Fruit fly (Drosophila melanogaster): ENCODE measurements around the gene CG43773.
A peak's percentile ranks its signal among the peaks of the same experiment; 100 is the strongest.

Gene CG43773

DNA sequence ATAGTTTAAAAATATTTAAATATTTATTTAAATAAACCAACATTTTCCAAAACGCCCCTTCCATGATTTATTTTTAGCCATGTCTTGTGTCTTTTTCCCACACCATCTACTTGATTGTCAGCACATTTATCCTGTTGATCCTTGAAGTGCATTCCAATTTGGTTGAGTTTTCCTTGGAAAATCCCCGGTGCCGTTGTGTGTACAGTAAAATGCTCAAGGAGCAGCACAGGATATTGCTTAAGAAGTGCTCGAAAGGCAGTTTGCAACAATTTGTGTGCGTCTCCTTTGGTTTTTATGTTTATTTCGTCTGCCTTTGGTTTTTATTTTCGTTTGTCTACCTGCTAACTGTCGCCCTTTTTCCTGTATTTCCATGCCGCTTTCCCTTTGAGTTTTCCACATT is 26.8 kb downstream of the CG43773 start:
- no peak for TF ChIP-seq CG32121 (GFP tag; IDR thresholded peaks at IDR 0.05)
- no peak for TF ChIP-seq CG17806 (tag; optimal IDR thresholded peaks at IDR 0.05)
- TF ChIP-seq fd96Ca (GFP tag; IDR thresholded peaks at IDR 0.05), result no peak

DNA sequence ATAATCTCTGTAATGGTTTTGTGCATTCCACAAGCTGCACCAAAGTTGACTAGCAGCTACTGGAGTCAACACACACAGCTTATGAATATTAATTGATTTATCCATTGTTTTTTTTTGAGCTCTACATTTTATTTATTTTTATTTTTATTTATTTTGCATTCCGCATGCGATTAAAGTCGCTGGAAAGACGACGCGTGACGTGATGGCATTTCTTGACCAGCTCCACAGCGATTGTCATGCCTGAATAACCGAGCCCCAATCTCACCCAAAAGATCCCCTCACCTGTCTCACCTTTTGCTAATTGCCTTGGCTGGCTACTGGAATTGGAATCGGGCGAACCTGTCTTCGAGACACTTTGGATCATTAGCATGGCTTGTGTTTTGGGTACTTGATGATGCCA is 28.8 kb downstream of the CG43773 start:
- TF ChIP-seq CG9948 (tag; optimal IDR thresholded peaks at IDR 0.05), result no peak
- TF ChIP-seq CG14655 (GFP tag; optimal IDR thresholded peaks at IDR 0.05), result no peak
- TF ChIP-seq Snoo (tag; optimal IDR thresholded peaks at IDR 0.05), result no peak
- TF ChIP-seq gl (tag; optimal IDR thresholded peaks at IDR 0.05), result no peak
- TF ChIP-seq CG4496 (GFP tag; IDR thresholded peaks at IDR 0.05), result no peak
- TF ChIP-seq Pif1A (GFP tag; optimal IDR thresholded peaks at IDR 0.05), result no peak
- TF ChIP-seq rn (GFP tag; IDR thresholded peaks at IDR 0.05), result no peak
- no peak for TF ChIP-seq CG13204 (GFP tag; optimal IDR thresholded peaks at IDR 0.05)
- no peak for TF ChIP-seq fd96Ca (GFP tag; IDR thresholded peaks at IDR 0.05)

DNA sequence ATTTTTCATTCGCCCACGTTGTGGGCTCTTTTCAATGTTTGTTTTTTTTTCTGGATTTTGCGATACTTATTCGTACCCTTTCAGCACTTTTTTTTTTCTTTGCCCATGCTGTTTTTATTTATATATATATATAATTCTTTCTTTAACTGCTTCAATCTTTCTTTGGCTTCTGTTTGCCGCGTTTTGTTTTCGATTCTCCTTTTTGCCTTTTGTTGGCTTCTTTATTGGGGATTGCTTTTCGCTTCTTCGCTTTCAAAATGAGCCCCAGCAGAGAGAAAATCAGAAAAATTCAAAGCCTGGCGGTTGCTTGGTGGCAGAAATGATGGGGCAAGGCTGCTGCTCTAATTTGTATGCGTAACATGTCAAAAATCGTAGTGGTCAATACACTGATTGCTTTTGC is 29.5 kb downstream of the CG43773 start:
- no peak for TF ChIP-seq CG13204 (GFP tag; optimal IDR thresholded peaks at IDR 0.05)
- TF ChIP-seq CG10348 (GFP tag; IDR thresholded peaks at IDR 0.05), result no peak
- TF ChIP-seq CG34367 (tag; optimal IDR thresholded peaks at IDR 0.05), result no peak
- no peak for TF ChIP-seq CG14655 (GFP tag; optimal IDR thresholded peaks at IDR 0.05)
- no peak for TF ChIP-seq Pif1B (GFP tag; optimal IDR thresholded peaks at IDR 0.05)
- TF ChIP-seq EcR (GFP tag; optimal IDR thresholded peaks at IDR 0.05), result no peak

DNA sequence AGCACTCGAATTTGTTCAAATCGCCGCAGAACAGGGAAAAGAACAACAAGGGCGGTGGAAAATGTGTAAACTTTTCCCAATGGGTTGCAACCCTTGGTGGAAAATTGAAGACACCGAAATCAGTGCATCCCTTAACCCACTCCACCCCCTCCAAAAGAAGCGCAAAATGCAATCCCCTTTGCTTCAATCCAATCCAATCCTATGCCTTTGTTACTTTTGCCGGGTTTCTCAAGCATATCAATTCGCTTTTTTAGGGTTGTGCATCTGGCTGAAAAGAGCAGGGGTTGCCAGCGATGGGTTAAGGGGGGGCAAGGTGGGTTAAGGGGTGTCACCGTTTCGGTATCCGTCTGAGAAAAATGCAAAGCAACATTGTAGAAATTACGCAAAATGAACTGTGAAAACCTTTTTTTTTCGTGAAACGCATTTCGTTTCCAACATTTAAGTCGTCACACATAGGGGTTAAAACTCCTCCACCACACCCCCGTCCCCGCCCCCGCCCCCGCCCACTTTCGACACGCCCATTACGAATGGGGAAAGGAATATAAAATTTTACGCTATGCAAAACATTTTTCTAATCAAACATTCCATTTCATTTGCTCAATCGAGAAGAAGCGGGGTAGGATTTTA is 30.7 kb downstream of the CG43773 start:
- TF ChIP-seq CG8159 (tag; optimal IDR thresholded peaks at IDR 0.05), result no peak
- TF ChIP-seq CG15710 (tag; optimal IDR thresholded peaks at IDR 0.05), result no peak
- TF ChIP-seq Snoo (tag; optimal IDR thresholded peaks at IDR 0.05), result no peak
- no peak for TF ChIP-seq Pif1B (GFP tag; optimal IDR thresholded peaks at IDR 0.05)
- TF ChIP-seq CG12605 (GFP tag; IDR thresholded peaks at IDR 0.05), result no peak
- TF ChIP-seq Pif1A (GFP tag; optimal IDR thresholded peaks at IDR 0.05), result no peak
- TF ChIP-seq rn (GFP tag; IDR thresholded peaks at IDR 0.05), result no peak
- TF ChIP-seq CG9948 (tag; optimal IDR thresholded peaks at IDR 0.05), result no peak
- TF ChIP-seq CG17806 (tag; optimal IDR thresholded peaks at IDR 0.05), result no peak
- no peak for TF ChIP-seq fd96Ca (GFP tag; IDR thresholded peaks at IDR 0.05)
- TF ChIP-seq CG4496 (GFP tag; IDR thresholded peaks at IDR 0.05), result no peak
- TF ChIP-seq CG8301 (tag; optimal IDR thresholded peaks at IDR 0.05), result no peak

DNA sequence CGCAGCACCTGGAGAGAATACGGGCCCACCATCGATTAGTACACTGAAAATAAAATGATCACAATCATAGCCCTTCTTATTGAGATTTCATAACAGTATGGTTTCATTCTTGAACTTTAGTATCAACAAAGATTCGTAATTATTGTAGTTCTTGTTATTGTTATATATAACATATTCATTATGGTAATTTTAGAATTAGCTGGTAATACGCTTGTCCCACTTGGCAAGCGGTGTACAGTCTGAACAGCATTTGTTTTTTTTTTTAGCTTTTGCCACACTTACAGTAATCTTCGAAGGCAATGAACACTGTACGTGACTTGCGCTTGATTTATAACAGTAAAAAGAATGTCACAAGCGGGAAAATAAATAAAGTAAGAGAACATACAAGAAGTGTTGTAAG is 35.6 kb downstream of the CG43773 start:
- no peak for TF ChIP-seq CG34367 (tag; optimal IDR thresholded peaks at IDR 0.05)
- no peak for TF ChIP-seq Pif1A (GFP tag; optimal IDR thresholded peaks at IDR 0.05)
- no peak for TF ChIP-seq CG8301 (tag; optimal IDR thresholded peaks at IDR 0.05)
- TF ChIP-seq CG10348 (GFP tag; IDR thresholded peaks at IDR 0.05), result no peak
- TF ChIP-seq Ets98B (GFP tag; IDR thresholded peaks at IDR 0.05), result no peak
- TF ChIP-seq CG14655 (GFP tag; optimal IDR thresholded peaks at IDR 0.05), result no peak
- TF ChIP-seq CG32121 (GFP tag; IDR thresholded peaks at IDR 0.05), result no peak
- no peak for TF ChIP-seq fd96Ca (GFP tag; IDR thresholded peaks at IDR 0.05)

DNA sequence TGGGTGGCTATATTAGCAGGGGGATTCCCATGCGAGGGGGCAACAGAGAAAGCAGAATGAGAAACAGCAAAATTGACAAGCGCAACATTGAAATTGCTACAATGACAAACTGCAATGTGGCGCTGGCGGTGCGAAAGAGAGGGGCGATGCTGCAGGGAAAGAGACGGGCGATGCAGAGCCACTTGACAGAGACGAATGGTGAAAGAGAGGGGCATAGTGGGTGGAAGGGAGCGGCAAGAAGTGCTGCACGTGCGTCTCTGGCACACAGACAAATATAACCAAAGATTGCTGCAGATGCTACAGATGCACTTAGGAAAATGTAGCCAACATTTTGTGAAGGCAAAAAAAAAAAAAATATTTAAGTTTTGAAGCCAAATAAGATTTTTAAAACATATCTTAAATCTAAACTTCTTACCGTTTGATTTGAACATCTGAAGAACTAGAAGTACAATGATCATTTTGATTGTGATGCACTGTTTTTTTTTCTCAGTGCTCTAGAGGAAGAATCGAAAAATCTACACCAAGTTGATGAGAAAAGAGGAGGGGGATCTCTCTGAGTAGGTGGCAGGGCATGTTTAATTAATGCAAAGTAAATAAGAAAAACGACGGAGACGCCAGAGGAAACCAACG is 37.8 kb downstream of the CG43773 start:
- TF ChIP-seq Ets98B (GFP tag; IDR thresholded peaks at IDR 0.05) (peak; percentile 58; the same call in 1 of the 2 replicates), CG15710 (tag; optimal IDR thresholded peaks at IDR 0.05) (peak; percentile 78), Snoo (tag; optimal IDR thresholded peaks at IDR 0.05) (peak; percentile 13), CG13204 (GFP tag; optimal IDR thresholded peaks at IDR 0.05) (peak; percentile 29), CG10348 (GFP tag; IDR thresholded peaks at IDR 0.05) (no peak), CG32121 (GFP tag; IDR thresholded peaks at IDR 0.05) (peak; percentile 58), Pif1B (GFP tag; optimal IDR thresholded peaks at IDR 0.05) (peak; percentile 56), CG14655 (GFP tag; optimal IDR thresholded peaks at IDR 0.05) (peak; percentile 68), CG8301 (tag; optimal IDR thresholded peaks at IDR 0.05) (peak; percentile 64), CG17806 (tag; optimal IDR thresholded peaks at IDR 0.05) (peak; percentile 70), CG9948 (tag; optimal IDR thresholded peaks at IDR 0.05) (peak; percentile 74), fd96Ca (GFP tag; IDR thresholded peaks at IDR 0.05) (peak; percentile 55; the same call in 2 of the 3 replicates), gl (tag; optimal IDR thresholded peaks at IDR 0.05) (no peak), D1 (tag; optimal IDR thresholded peaks at IDR 0.05) (no peak), EcR (GFP tag; optimal IDR thresholded peaks at IDR 0.05) (no peak), CG8159 (tag; optimal IDR thresholded peaks at IDR 0.05) (peak; percentile 73), CG4496 (GFP tag; IDR thresholded peaks at IDR 0.05) (peak; percentile 78), Pif1A (GFP tag; optimal IDR thresholded peaks at IDR 0.05) (peak; percentile 50), rn (GFP tag; IDR thresholded peaks at IDR 0.05) (peak; percentile 29; the same call in 1 of the 2 replicates), CG34367 (tag; optimal IDR thresholded peaks at IDR 0.05) (peak; percentile 56), CG12605 (GFP tag; IDR thresholded peaks at IDR 0.05) (no peak; the same call in 1 of the 2 replicates)

DNA sequence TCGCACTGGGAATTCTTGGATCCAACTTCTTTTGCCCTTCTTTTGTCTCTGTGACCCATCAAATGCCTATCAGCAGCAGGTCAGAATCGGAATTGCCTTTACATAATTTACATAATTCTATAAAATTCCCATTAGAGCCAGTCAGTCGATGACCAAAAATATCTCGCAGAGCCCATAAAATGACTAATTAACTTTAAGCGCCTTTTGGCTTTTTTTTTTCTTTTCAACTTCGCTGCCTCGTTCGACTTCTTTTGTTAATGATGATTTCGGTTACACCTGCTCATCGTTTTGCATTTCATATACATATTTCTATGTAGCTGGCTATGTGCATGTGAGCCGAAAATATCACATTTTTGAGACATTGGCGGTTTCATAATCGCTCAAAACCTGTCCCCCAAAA is 44.3 kb downstream of the CG43773 start:
- TF ChIP-seq D1 (tag; optimal IDR thresholded peaks at IDR 0.05) (no peak), CG15710 (tag; optimal IDR thresholded peaks at IDR 0.05) (no peak), CG10348 (GFP tag; IDR thresholded peaks at IDR 0.05) (no peak), CG8301 (tag; optimal IDR thresholded peaks at IDR 0.05) (no peak), CG13204 (GFP tag; optimal IDR thresholded peaks at IDR 0.05) (no peak), rn (GFP tag; IDR thresholded peaks at IDR 0.05) (no peak), CG12605 (GFP tag; IDR thresholded peaks at IDR 0.05) (no peak), EcR (GFP tag; optimal IDR thresholded peaks at IDR 0.05) (no peak), CG4496 (GFP tag; IDR thresholded peaks at IDR 0.05) (no peak), Pif1A (GFP tag; optimal IDR thresholded peaks at IDR 0.05) (no peak), Snoo (tag; optimal IDR thresholded peaks at IDR 0.05) (no peak), CG14655 (GFP tag; optimal IDR thresholded peaks at IDR 0.05) (no peak)
